Fruit fly (Drosophila melanogaster) whole organism, prepupa: ENCODE results near the gene CG4017.
A peak's percentile ranks its signal among the peaks of the same experiment; 100 is the strongest.

Source experiments
- CG11902 ChIP-seq: fragments of 200-800 bp; sonication (Bioruptor generic); optimal IDR thresholded peaks from 3 replicates; lab custom pipeline; 2016; ENCODE audit warnings: missing biosample characterization, missing genetic modification characterization
- CG16779 ChIP-seq: fragments of 200-800 bp; sonication (Bioruptor generic); optimal IDR thresholded peaks from 3 replicates; lab custom pipeline; 2017; ENCODE audit warnings: missing biosample characterization, mild to moderate bottlenecking, missing genetic modification characterization
- CG34406 ChIP-seq: fragments of 200-800 bp; sonication (Bioruptor generic); optimal IDR thresholded peaks from 3 replicates; lab custom pipeline; 2016; ENCODE audit warnings: missing biosample characterization, missing genetic modification characterization
- Ets21C ChIP-seq: fragments of 200-800 bp; sonication (Bioruptor generic); optimal IDR thresholded peaks from 3 replicates; lab custom pipeline; 2016; ENCODE audit warnings: missing biosample characterization, missing genetic modification characterization
- Hr39 ChIP-seq: fragments of 200-800 bp; sonication (Bioruptor generic); optimal IDR thresholded peaks from 2 replicates; lab custom pipeline; 2016; ENCODE audit warnings: missing biosample characterization, missing genetic modification characterization
- cyc ChIP-seq: fragments of 200-800 bp; sonication (Bioruptor generic); optimal IDR thresholded peaks from 3 replicates; lab custom pipeline; 2016; ENCODE audit warnings: missing biosample characterization, missing genetic modification characterization
- esn ChIP-seq: fragments of 200-800 bp; sonication (Bioruptor generic); optimal IDR thresholded peaks from 2 replicates; lab custom pipeline; 2016; ENCODE audit warnings: missing biosample characterization, mild to moderate bottlenecking, missing genetic modification characterization, moderate library complexity
- svp ChIP-seq: fragments of 200-800 bp; sonication (Bioruptor generic); peaks from one replicate; lab custom pipeline; 2016; ENCODE audit warnings: missing biosample characterization, missing genetic modification characterization

- TF ChIP-seq CG34406 = no peak
- TF ChIP-seq cyc (GFP tag; lab: Kevin White, UChicago) = no peak
- no peak for TF ChIP-seq CG11902 (GFP tag; lab: Kevin White, UChicago)
- no peak for TF ChIP-seq esn
- TF ChIP-seq Hr39 (GFP tag; lab: Kevin White, UChicago) = no peak
- TF ChIP-seq Ets21C (GFP tag; lab: Kevin White, UChicago) = no peak
- TF ChIP-seq svp (GFP tag; lab: Kevin White, UChicago) = peak; percentile 85
- no peak for TF ChIP-seq CG16779 (tag; lab: Kevin White, UChicago)
Measured at dm6 chr2L:9731269-9731668, 35.6 kb upstream of the CG4017 start.
